Fruit fly (Drosophila melanogaster): ENCODE measurements around the gene CG2260.

The CG2260 gene

DNA sequence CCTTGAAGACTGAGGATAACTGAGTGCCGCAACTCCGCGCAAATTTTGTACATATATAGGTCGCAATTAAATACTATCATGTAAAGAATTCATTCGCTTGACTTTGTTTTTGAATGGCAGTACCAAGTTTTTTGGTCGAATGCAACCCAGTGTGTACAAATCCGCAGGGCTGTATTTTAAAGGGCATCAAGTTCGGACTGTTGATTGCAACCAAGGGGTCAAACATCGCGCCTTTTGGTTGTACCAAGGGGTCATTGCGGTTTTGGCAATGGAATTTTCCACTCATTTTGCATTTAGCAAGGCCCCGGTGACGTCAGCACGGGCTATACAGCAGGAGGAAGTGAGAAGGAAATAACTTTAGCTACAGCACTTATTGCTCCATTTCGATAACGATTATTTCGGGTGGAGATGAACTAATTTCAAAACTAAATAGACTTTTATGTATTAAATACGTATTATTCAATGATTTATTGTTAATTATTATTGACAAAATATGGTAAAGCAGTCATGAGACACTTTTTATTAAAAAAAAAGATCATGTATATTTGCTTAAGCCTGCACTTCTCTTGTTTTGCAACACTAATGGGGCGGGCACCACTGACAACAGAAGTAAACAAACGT, 10.9 kb upstream of the CG2260 start, which contains the start of gene CG10958 (continued):
- TF ChIP-seq unpg (GFP tag; optimal IDR thresholded peaks at IDR 0.05) (peak; percentile 59), ara (GFP tag; IDR thresholded peaks at IDR 0.05) (peak; percentile 51), Hsf (GFP tag; optimal IDR thresholded peaks at IDR 0.05) (peak; percentile 47), chif (GFP tag; optimal IDR thresholded peaks at IDR 0.05) (peak in 1 of 2 experiments; percentile 13), dpn (GFP tag; optimal IDR thresholded peaks at IDR 0.05) (peak; percentile 26 to 81), pnt (GFP tag; optimal IDR thresholded peaks at IDR 0.05) (no peak), chm (GFP tag; IDR thresholded peaks at IDR 0.05) (no peak), CG8359 (GFP tag; optimal IDR thresholded peaks at IDR 0.05; ENCODE audit: borderline replicate concordance) (no peak), sug (tag; optimal IDR thresholded peaks at IDR 0.05) (peak; percentile 59), ERR (GFP tag; optimal IDR thresholded peaks at IDR 0.05) (no peak), ssp (GFP tag; IDR thresholded peaks at IDR 0.05) (peak; percentile 38; the same call in 1 of the 2 replicates), zf30C (GFP tag; optimal IDR thresholded peaks at IDR 0.05) (no peak), CG1603 (tag; optimal IDR thresholded peaks at IDR 0.05) (peak; percentile 34), CG31388 (GFP tag; optimal IDR thresholded peaks at IDR 0.05) (no peak), Hr39 (optimal IDR thresholded peaks at IDR 0.05) (no peak), dysf (GFP tag; IDR thresholded peaks at IDR 0.05) (peak; percentile 37; the same call in 2 of the 3 replicates), CG13287 (GFP tag; IDR thresholded peaks at IDR 0.05; ENCODE audit: partially characterized antibody) (peak; percentile 51), BEAF-32 (GFP tag; optimal IDR thresholded peaks at IDR 0.05) (peak; percentile 39), E2f2 (GFP tag; IDR thresholded peaks at IDR 0.05) (peak; percentile 55), Nf-YB (GFP tag; optimal IDR thresholded peaks at IDR 0.05) (peak; percentile 11), esg (GFP tag; conservative IDR thresholded peaks at IDR 0.05) (0 out of 2 replicates have a peak, but pooled peaks have one; percentile 20), Hmr (GFP tag; optimal IDR thresholded peaks at IDR 0.05) (peak; percentile 56), CG42726 (GFP tag; IDR thresholded peaks at IDR 0.05; ENCODE audit: partially characterized antibody) (no peak), Six4 (GFP tag; optimal IDR thresholded peaks at IDR 0.05) (peak; percentile 63), nmo (GFP tag; optimal IDR thresholded peaks at IDR 0.05) (peak; percentile 49), CG4730 (GFP tag; IDR thresholded peaks at IDR 0.05) (no peak), her (GFP tag; optimal IDR thresholded peaks at IDR 0.05) (no peak), CHES-1-like (GFP tag; optimal IDR thresholded peaks at IDR 0.05) (no peak), sima (GFP tag; optimal IDR thresholded peaks at IDR 0.05) (no peak), Bdp1 (GFP tag; optimal IDR thresholded peaks at IDR 0.05) (no peak), kay (GFP tag; optimal IDR thresholded peaks at IDR 0.05) (peak; percentile 39), CG4707 (GFP tag; optimal IDR thresholded peaks at IDR 0.05) (no peak), CG7786 (GFP tag; optimal IDR thresholded peaks at IDR 0.05) (no peak), CG11723 (GFP tag; optimal IDR thresholded peaks at IDR 0.05) (peak; percentile 11), CG15601 (tag; optimal IDR thresholded peaks at IDR 0.05) (peak; percentile 18), MESR4 (GFP tag; optimal IDR thresholded peaks at IDR 0.05) (peak; percentile 68), jigr1 (GFP tag; IDR thresholded peaks at IDR 0.05) (no peak), Ets97D (GFP tag; optimal IDR thresholded peaks at IDR 0.05) (peak; percentile 34), Dref (GFP tag; IDR thresholded peaks at IDR 0.05) (peak; percentile 59), btn (GFP tag; optimal IDR thresholded peaks at IDR 0.05) (no peak), stwl (tag; optimal IDR thresholded peaks at IDR 0.05) (peak; percentile 61), hbn (GFP tag; IDR thresholded peaks at IDR 0.05; ENCODE audit: partially characterized antibody) (peak; percentile 32; the same call in 1 of the 2 replicates), CG1233 (GFP tag; optimal IDR thresholded peaks at IDR 0.05) (peak; percentile 57), CG12769 (tag; optimal IDR thresholded peaks at IDR 0.05) (no peak), CG30020 (tag; optimal IDR thresholded peaks at IDR 0.05) (peak; percentile 11), schlank (tag; optimal IDR thresholded peaks at IDR 0.05) (no peak), Doc2 (GFP tag; IDR thresholded peaks at IDR 0.05) (no peak), caup (GFP tag; optimal IDR thresholded peaks at IDR 0.05; ENCODE audit: severe bottlenecking) (peak; percentile 56), ap (GFP tag; IDR thresholded peaks at IDR 0.05) (peak; percentile 39; the same call in 1 of the 2 replicates), bigmax (GFP tag; optimal IDR thresholded peaks at IDR 0.05) (no peak)

Data from whole organism, embryonic.